Worm (Caenorhabditis elegans) whole organism, L4 larva: ENCODE data around the gene yju-2.

Experiments used
- D1046.2 ChIP-seq: fragments of 200-800 bp; sonication (Bioruptor generic); IDR thresholded peaks from 2 replicates; pipeline ENCODE4 v1.3.6; 2022; ENCODE audit warnings: missing genetic modification characterization, missing compliant biosample characterization
- F10B5.3 ChIP-seq: sonication (generic microtip); optimal IDR thresholded peaks from 2 replicates; lab custom pipeline; 2016; ENCODE audit warnings: mild to moderate bottlenecking, missing genetic modification characterization, missing compliant biosample characterization
- Y48G9A.11 ChIP-seq: fragments of 200-800 bp; sonication (Bioruptor generic); IDR thresholded peaks from 2 replicates; pipeline ENCODE4 v1.3.6; 2022; ENCODE audit warnings: missing genetic modification reagents, missing genetic modification characterization, missing compliant biosample characterization
- aha-1 ChIP-seq: fragments of 150-350 bp; peaks from one replicate; lab custom pipeline; 2014; ENCODE audit warnings: missing biosample characterization, missing genetic modification characterization
- ceh-20 ChIP-seq: fragments of 200-800 bp; sonication (Bioruptor generic); IDR thresholded peaks from 2 replicates; pipeline ENCODE4 v1.3.6; 2022; ENCODE audit warnings: missing genetic modification reagents, missing genetic modification characterization, missing compliant biosample characterization
- ceh-32 ChIP-seq: sonication (generic microtip); optimal IDR thresholded peaks from 2 replicates; lab custom pipeline; 2016; ENCODE audit warnings: mild to moderate bottlenecking, missing genetic modification characterization, missing compliant biosample characterization; ENCODE audit not compliant: poor library complexity
- ceh-44 ChIP-seq: fragments of 200-800 bp; sonication (Bioruptor generic); IDR thresholded peaks from 2 replicates; pipeline ENCODE4 v1.3.6; 2022; ENCODE audit warnings: missing genetic modification reagents, missing genetic modification characterization, missing compliant biosample characterization
- ceh-82 ChIP-seq: sonication (generic microtip); optimal IDR thresholded peaks from 2 replicates; lab custom pipeline; 2017; ENCODE audit warnings: missing biosample characterization, missing genetic modification characterization
- ces-1 ChIP-seq: fragments of 150-350 bp; sonication (generic microtip); optimal IDR thresholded peaks from 4 replicates; lab custom pipeline; 2014; ENCODE audit warnings: missing biosample characterization, missing genetic modification reagents, missing genetic modification characterization
- ctbp-1 ChIP-seq: fragments of 200-800 bp; sonication (Bioruptor generic); IDR thresholded peaks from 2 replicates; pipeline ENCODE4 v1.3.6; 2022; ENCODE audit warnings: missing genetic modification reagents, missing genetic modification characterization, missing compliant biosample characterization
- daf-16 ChIP-seq, 3 experiments: sonication (generic microtip); optimal IDR thresholded peaks; 2 replicates each; lab custom pipeline; 2016 to 2017; ENCODE audit warnings: missing genetic modification characterization in 3 of 3, missing genetic modification reagents in 3 of 3, mild to moderate bottlenecking in 2 of 3, missing compliant biosample characterization in 2 of 3, missing biosample characterization in 1 of 3, moderate library complexity in 1 of 3
- dmd-6 ChIP-seq: fragments of 200-800 bp; sonication (Bioruptor generic); IDR thresholded peaks from 2 replicates; pipeline ENCODE4 v1.3.6; 2022; ENCODE audit warnings: missing genetic modification reagents, missing genetic modification characterization, missing compliant biosample characterization
- dpl-1 ChIP-seq: fragments of 150-350 bp; optimal IDR thresholded peaks from 2 replicates; lab custom pipeline; 2014; ENCODE audit warnings: missing biosample characterization, missing genetic modification reagents, missing genetic modification characterization
- dve-1 ChIP-seq: sonication (generic microtip); optimal IDR thresholded peaks from 2 replicates; lab custom pipeline; 2017; ENCODE audit warnings: antibody characterized with exemption, mild to moderate bottlenecking, missing genetic modification characterization, missing compliant biosample characterization; ENCODE audit not compliant: insufficient read depth
- egl-27 ChIP-seq: sonication (generic microtip); optimal IDR thresholded peaks from 3 replicates; lab custom pipeline; 2017; ENCODE audit warnings: missing biosample characterization, missing genetic modification reagents, missing genetic modification characterization
- egl-43 ChIP-seq: fragments of 200-800 bp; sonication (Bioruptor generic); IDR thresholded peaks from 2 replicates; pipeline ENCODE4 v1.3.6; 2022; ENCODE audit warnings: missing genetic modification reagents, missing genetic modification characterization, missing compliant biosample characterization
- fkh-10 ChIP-seq: fragments of 150-350 bp; optimal IDR thresholded peaks from 2 replicates; lab custom pipeline; 2014; ENCODE audit warnings: missing biosample characterization, missing genetic modification reagents, missing genetic modification characterization
- gei-8 ChIP-seq: fragments of 200-800 bp; sonication (Bioruptor generic); optimal IDR thresholded peaks from 2 replicates; lab custom pipeline; 2018; ENCODE audit warnings: mild to moderate bottlenecking, missing genetic modification characterization, missing compliant biosample characterization
- hif-1 ChIP-seq, 2 experiments: sonication (generic microtip); optimal IDR thresholded peaks; 2 replicates each; lab custom pipeline; 2016 to 2017; ENCODE audit warnings: missing compliant biosample characterization in 2 of 2, missing genetic modification characterization in 2 of 2, missing genetic modification reagents in 2 of 2, missing genotype in 2 of 2, mild to moderate bottlenecking in 1 of 2
- hlh-11 ChIP-seq: fragments of 200-800 bp; sonication (Bioruptor generic); optimal IDR thresholded peaks from 2 replicates; lab custom pipeline; 2018; ENCODE audit warnings: mild to moderate bottlenecking, missing genetic modification characterization, missing compliant biosample characterization
- hmg-1.1 ChIP-seq: fragments of 200-800 bp; sonication (Bioruptor generic); IDR thresholded peaks from 2 replicates; pipeline ENCODE4 v1.3.6; 2022; ENCODE audit warnings: missing genetic modification reagents, missing genetic modification characterization, missing compliant biosample characterization
- jun-1 ChIP-seq: fragments of 150-350 bp; optimal IDR thresholded peaks from 2 replicates; lab custom pipeline; 2014; ENCODE audit warnings: missing biosample characterization, missing genetic modification reagents, missing genetic modification characterization
- lin-1 ChIP-seq: fragments of 200-800 bp; sonication (Bioruptor generic); IDR thresholded peaks from 2 replicates; pipeline ENCODE4 v1.3.6; 2022; ENCODE audit warnings: missing genetic modification reagents, missing genetic modification characterization, missing compliant biosample characterization
- lin-13 ChIP-seq: fragments of 150-350 bp; optimal IDR thresholded peaks from 2 replicates; lab custom pipeline; 2014; ENCODE audit warnings: missing biosample characterization, missing genetic modification reagents, missing genetic modification characterization
- lin-15B ChIP-seq: fragments of 150-350 bp; sonication (generic microtip); optimal IDR thresholded peaks from 3 replicates; lab custom pipeline; 2014; ENCODE audit warnings: missing biosample characterization, missing genetic modification characterization
- lsy-2 ChIP-seq, 2 experiments: fragments of 150-350 bp in 1 of 2; sonication (generic microtip) in 1 of 2; optimal IDR thresholded peaks; 2 replicates each; lab custom pipeline; 2014 to 2017; ENCODE audit warnings: missing biosample characterization in 2 of 2, missing genetic modification characterization in 2 of 2
- madf-9 ChIP-seq: fragments of 200-800 bp; sonication (Bioruptor generic); conservative IDR thresholded peaks from 2 replicates; pipeline ENCODE4 v1.3.6; 2022; ENCODE audit warnings: missing genetic modification reagents, missing genetic modification characterization, missing compliant biosample characterization
- mdl-1 ChIP-seq, 2 experiments: fragments of 150-350 bp in 1 of 2; sonication (generic microtip) in 1 of 2; optimal IDR thresholded peaks; 2 replicates each; lab custom pipeline; 2014 to 2017; ENCODE audit warnings: missing biosample characterization in 2 of 2, missing genetic modification characterization in 2 of 2
- mdt-29 ChIP-seq: fragments of 200-800 bp; sonication (Bioruptor generic); IDR thresholded peaks from 2 replicates; pipeline ENCODE4 v1.3.6; 2022; ENCODE audit warnings: missing genetic modification reagents, missing genetic modification characterization, missing compliant biosample characterization
- mxl-2 ChIP-seq: fragments of 200-800 bp; sonication (Bioruptor generic); conservative IDR thresholded peaks from 2 replicates; pipeline ENCODE4 v1.3.6; 2022; ENCODE audit warnings: missing genetic modification reagents, missing genetic modification characterization, missing compliant biosample characterization
- mxl-3 ChIP-seq: fragments of 200-800 bp; sonication (Bioruptor generic); optimal IDR thresholded peaks from 2 replicates; lab custom pipeline; 2018; ENCODE audit warnings: mild to moderate bottlenecking, missing genetic modification characterization, missing compliant biosample characterization
- nhr-10 ChIP-seq: fragments of 150-350 bp; optimal IDR thresholded peaks from 2 replicates; lab custom pipeline; 2014; ENCODE audit warnings: missing biosample characterization, missing genetic modification characterization
- nhr-102 ChIP-seq: sonication (generic microtip); optimal IDR thresholded peaks from 2 replicates; lab custom pipeline; 2016; ENCODE audit warnings: mild to moderate bottlenecking, missing genetic modification characterization, moderate library complexity, missing compliant biosample characterization
- nhr-11 ChIP-seq: fragments of 150-350 bp; optimal IDR thresholded peaks from 2 replicates; lab custom pipeline; 2014; ENCODE audit warnings: missing biosample characterization, missing genetic modification characterization
- nhr-237 ChIP-seq: sonication (generic microtip); optimal IDR thresholded peaks from 2 replicates; lab custom pipeline; 2017; ENCODE audit warnings: missing biosample characterization, missing genetic modification characterization
- nhr-25 ChIP-seq: sonication (generic microtip); optimal IDR thresholded peaks from 2 replicates; lab custom pipeline; 2017; ENCODE audit warnings: missing genetic modification characterization, mild to moderate bottlenecking, missing compliant biosample characterization, antibody characterized with exemption, moderate library complexity, borderline replicate concordance; ENCODE audit not compliant: insufficient read depth
- nhr-42 ChIP-seq: fragments of 200-800 bp; sonication (Bioruptor generic); IDR thresholded peaks from 2 replicates; pipeline ENCODE4 v1.3.6; 2022; ENCODE audit warnings: missing genetic modification characterization, missing compliant biosample characterization
- nhr-48 ChIP-seq: sonication (generic microtip); optimal IDR thresholded peaks from 2 replicates; lab custom pipeline; 2016; ENCODE audit warnings: mild to moderate bottlenecking, missing genetic modification characterization, missing compliant biosample characterization
- nhr-6 ChIP-seq: fragments of 150-350 bp; optimal IDR thresholded peaks from 2 replicates; lab custom pipeline; 2014; ENCODE audit warnings: missing biosample characterization, missing genetic modification characterization
- nhr-77 ChIP-seq: fragments of 150-350 bp; optimal IDR thresholded peaks from 2 replicates; lab custom pipeline; 2014; ENCODE audit warnings: missing biosample characterization, missing genetic modification characterization
- pha-4 ChIP-seq, 2 experiments: fragments of 150-350 bp in 1 of 2; fragments of 200-800 bp in 1 of 2; sonication (Bioruptor generic) in 1 of 2; IDR thresholded peaks in 1 of 2; optimal IDR thresholded peaks in 1 of 2; 2 replicates each; pipeline versions ENCODE4 v1.3.6 to Lab custom; 2014 to 2022; ENCODE audit warnings: missing genetic modification characterization in 2 of 2, missing genetic modification reagents in 2 of 2, missing biosample characterization in 1 of 2, missing compliant biosample characterization in 1 of 2
- php-3 ChIP-seq: fragments of 200-800 bp; sonication (Bioruptor generic); IDR thresholded peaks from 2 replicates; pipeline ENCODE4 v1.3.6; 2022; ENCODE audit warnings: missing genetic modification reagents, missing genetic modification characterization, missing compliant biosample characterization
- sdz-12 ChIP-seq: fragments of 200-800 bp; sonication (Bioruptor generic); optimal IDR thresholded peaks from 2 replicates; lab custom pipeline; 2018; ENCODE audit warnings: mild to moderate bottlenecking, missing genetic modification characterization, missing compliant biosample characterization
- set-16 ChIP-seq: fragments of 200-800 bp; sonication (Bioruptor generic); IDR thresholded peaks from 2 replicates; pipeline ENCODE4 v1.3.6; 2022; ENCODE audit warnings: missing genetic modification reagents, missing genetic modification characterization, missing compliant biosample characterization
- snpc-1.2 ChIP-seq: fragments of 200-800 bp; sonication (Bioruptor generic); IDR thresholded peaks from 2 replicates; pipeline ENCODE4 v1.3.6; 2022; ENCODE audit warnings: missing genetic modification reagents, missing genetic modification characterization, missing compliant biosample characterization
- tra-1 ChIP-seq: fragments of 200-800 bp; sonication (Bioruptor generic); IDR thresholded peaks from 2 replicates; pipeline ENCODE4 v1.3.6; 2022; ENCODE audit warnings: missing genetic modification reagents, missing genetic modification characterization, missing compliant biosample characterization
- unc-130 ChIP-seq: sonication (generic microtip); optimal IDR thresholded peaks from 2 replicates; lab custom pipeline; 2016; ENCODE audit warnings: missing genetic modification reagents, missing genetic modification characterization, missing compliant biosample characterization
- zfp-2 ChIP-seq: sonication (generic microtip); optimal IDR thresholded peaks from 2 replicates; lab custom pipeline; 2016; ENCODE audit warnings: mild to moderate bottlenecking, missing genetic modification characterization, missing compliant biosample characterization
- zfp-3 ChIP-seq: fragments of 200-800 bp; sonication (Bioruptor generic); conservative IDR thresholded peaks from 2 replicates; pipeline ENCODE4 v1.3.6; 2022; ENCODE audit warnings: missing genetic modification reagents, missing genetic modification characterization, missing compliant biosample characterization

yju-2 gene

ce11 chrIII:7155631-7156030, 28.5 kb upstream of the yju-2 start (continued):
- TF ChIP-seq nhr-10 (peak; percentile 75), ceh-82 (tag; lab: Kevin White, UChicago) (no peak), gei-8 (GFP tag; lab: Kevin White, UChicago) (peak; percentile 85), nhr-11 (peak; percentile 81), daf-16 (GFP tag; optimal IDR thresholded peaks at IDR 0.05; lab: Kevin White, UChicago) (peak; percentile 52 to 75), daf-16 (tag; optimal IDR thresholded peaks at IDR 0.05; lab: Kevin White, UChicago) (peak; percentile 82), egl-43 (peak; percentile 81), ceh-44 (no peak), fkh-10 (peak; percentile 96), lin-1 (GFP tag; lab: Robert Waterston, UW) (peak; percentile 95), unc-130 (GFP tag; lab: Kevin White, UChicago) (no peak), hlh-11 (peak; percentile 97), nhr-102 (tag; lab: Kevin White, UChicago) (peak; percentile 82), nhr-237 (peak; percentile 2), mdl-1 (tag; optimal IDR thresholded peaks at IDR 0.05; lab: Kevin White, UChicago) (peak; percentile 99), nhr-42 (GFP tag; lab: Robert Waterston, UW) (peak; percentile 70; the same call in 1 of the 2 replicates), Y48G9A.11 (no peak), nhr-48 (peak; percentile 93), aha-1 (tag; lab: Kevin White, UChicago) (peak; percentile 93), nhr-77 (tag; lab: Kevin White, UChicago) (peak; percentile 34), F10B5.3 (no peak), nhr-25 (tag; lab: Kevin White, UChicago) (peak; percentile 83), lin-15B (tag; lab: Kevin White, UChicago) (no peak), mxl-3 (peak; percentile 66), ctbp-1 (peak; percentile 97), sdz-12 (GFP tag; lab: Kevin White, UChicago) (no peak), hif-1 (tag; optimal IDR thresholded peaks at IDR 0.05; lab: Kevin White, UChicago) (peak; percentile 23 to 82), snpc-1.2 (GFP tag; lab: Robert Waterston, UW) (no peak), dve-1 (tag; lab: Kevin White, UChicago) (peak; percentile 92), ceh-32 (tag; lab: Kevin White, UChicago) (peak; percentile 43), ceh-20 (GFP tag; lab: Robert Waterston, UW) (peak; percentile 86), madf-9 (GFP tag; lab: Robert Waterston, UW) (peak; percentile 50; the same call in 1 of the 2 replicates), nhr-6 (tag; lab: Kevin White, UChicago) (peak; percentile 39), mxl-2 (no peak), zfp-2 (peak; percentile 54), dmd-6 (GFP tag; lab: Robert Waterston, UW) (peak; percentile 90), zfp-3 (0 out of 2 replicates have a peak, but pooled peaks have one; percentile 46), jun-1 (peak; percentile 82), set-16 (GFP tag; lab: Robert Waterston, UW) (peak; percentile 67), egl-27 (tag; lab: Kevin White, UChicago) (no peak), tra-1 (GFP tag; lab: Robert Waterston, UW) (peak; percentile 63), ces-1 (peak; percentile 13), pha-4 (GFP tag; IDR thresholded peaks at IDR 0.05; lab: Robert Waterston, UW) (peak; percentile 78), pha-4 (tag; optimal IDR thresholded peaks at IDR 0.05; lab: Kevin White, UChicago) (peak; percentile 96), dpl-1 (GFP tag; lab: Kevin White, UChicago) (peak; percentile 74), lin-13 (GFP tag; lab: Kevin White, UChicago) (no peak), lsy-2 (tag; optimal IDR thresholded peaks at IDR 0.05; lab: Kevin White, UChicago) (peak; percentile 88 to 90), hmg-1.1 (GFP tag; lab: Robert Waterston, UW) (peak; percentile 95), D1046.2 (GFP tag; lab: Robert Waterston, UW) (no peak), php-3 (peak; percentile 82), mdt-29 (GFP tag; lab: Robert Waterston, UW) (peak; percentile 77)
